Fruit fly (Drosophila melanogaster) whole organism, pupa: ENCODE results near the gene Zaf1.

Source experiments
- CG12605 ChIP-seq: fragments of 200-800 bp; sonication (Bioruptor generic); IDR thresholded peaks from 2 replicates; pipeline ENCODE4 v1.3.6; 2022; ENCODE audit warnings: missing biosample characterization, missing genetic modification characterization
- CG14655 ChIP-seq: fragments of 200-800 bp; sonication (Bioruptor generic); optimal IDR thresholded peaks from 3 replicates; lab custom pipeline; 2017; ENCODE audit warnings: mild to moderate bottlenecking, missing biosample characterization, missing genetic modification reagents, missing genetic modification characterization
- CG32121 ChIP-seq: fragments of 200-800 bp; sonication (Bioruptor generic); IDR thresholded peaks from 2 replicates; pipeline ENCODE4 v1.3.6; 2022; ENCODE audit warnings: missing biosample characterization, missing genetic modification characterization
- CG9948 ChIP-seq: fragments of 200-800 bp; sonication (Bioruptor generic); optimal IDR thresholded peaks from 2 replicates; lab custom pipeline; 2018; ENCODE audit warnings: missing biosample characterization, mild to moderate bottlenecking, missing genetic modification characterization, moderate library complexity
- Pif1B ChIP-seq: fragments of 200-800 bp; sonication (Bioruptor generic); optimal IDR thresholded peaks from 3 replicates; lab custom pipeline; 2016; ENCODE audit warnings: missing biosample characterization, missing genetic modification characterization
- Snoo ChIP-seq: fragments of 200-800 bp; sonication (Bioruptor generic); optimal IDR thresholded peaks from 3 replicates; lab custom pipeline; 2017; ENCODE audit warnings: missing biosample characterization, mild to moderate bottlenecking, missing genetic modification characterization, inconsistent platforms
- fd96Ca ChIP-seq: fragments of 200-800 bp; sonication (Bioruptor generic); IDR thresholded peaks from 3 replicates; pipeline ENCODE4 v1.3.6; 2022; ENCODE audit warnings: missing biosample characterization, missing genetic modification characterization
- rn ChIP-seq: fragments of 200-800 bp; sonication (Bioruptor generic); IDR thresholded peaks from 2 replicates; pipeline ENCODE4 v1.3.6; 2022; ENCODE audit warnings: missing biosample characterization, missing genetic modification characterization

Gene Zaf1

DNA sequence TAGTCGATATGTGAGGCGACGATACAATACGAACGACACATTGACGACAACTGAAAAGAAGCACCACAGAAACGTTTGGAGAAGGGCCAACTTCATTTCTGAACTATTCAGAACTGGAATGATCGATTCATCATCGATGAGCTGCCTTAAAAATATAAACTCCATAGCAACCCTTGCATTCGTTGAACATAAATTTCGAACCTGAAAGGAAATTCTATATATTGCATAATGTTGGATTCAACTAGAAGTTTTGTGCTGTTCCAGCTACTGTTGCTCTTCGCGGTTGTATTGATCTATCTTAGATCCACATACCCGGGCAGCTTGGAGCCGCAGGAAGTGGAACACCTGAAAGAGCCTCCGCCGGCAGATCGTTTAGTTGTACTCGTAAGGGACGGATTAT, 46.8 kb downstream of the Zaf1 start, which contains the start of the genes CG6790 and CG5342:
TSS of gene CG6790 (minus strand) at position 101 of the 400 bp plus-strand sequence.
TSS of gene CG5342 (plus strand) at position 182 of the 400 bp plus-strand sequence.
- TF ChIP-seq CG14655 (GFP tag; lab: Kevin White, UChicago), result no peak
- no peak for TF ChIP-seq Snoo (tag; lab: Kevin White, UChicago)
- TF ChIP-seq Pif1B (GFP tag; lab: Kevin White, UChicago), result no peak
- no peak for TF ChIP-seq rn (GFP tag; lab: Robert Waterston, UW)
- TF ChIP-seq fd96Ca, result no peak
- no peak for TF ChIP-seq CG32121 (GFP tag; lab: Robert Waterston, UW)
- no peak for TF ChIP-seq CG12605 (GFP tag; lab: Robert Waterston, UW)
- TF ChIP-seq CG9948 (tag; lab: Kevin White, UChicago), result no peak
